Fruit fly (Drosophila melanogaster) whole organism, embryonic: ENCODE results near the gene CG34290.

Experiments used
- Aef1 ChIP-seq: fragments of 200-800 bp; sonication (Bioruptor generic); IDR thresholded peaks from 3 replicates; pipeline ENCODE4 v1.3.6; 2022; ENCODE audit warnings: missing biosample characterization, missing genetic modification characterization
- Blimp-1 ChIP-seq: fragments of 200-800 bp; sonication (Bioruptor generic); optimal IDR thresholded peaks from 3 replicates; lab custom pipeline; 2018; ENCODE audit warnings: missing biosample characterization, missing genetic modification characterization, mild to moderate bottlenecking, moderate library complexity, missing genetic modification reagents
- CG10959 ChIP-seq: fragments of 200-800 bp; sonication (Bioruptor generic); IDR thresholded peaks from 2 replicates; pipeline ENCODE4 v1.3.6; 2022; ENCODE audit warnings: missing biosample characterization, missing genetic modification characterization
- CG11085 ChIP-seq: fragments of 200-800 bp; sonication (Bioruptor generic); IDR thresholded peaks from 2 replicates; pipeline ENCODE4 v1.3.6; 2022; ENCODE audit warnings: missing biosample characterization, missing genetic modification characterization
- CG11504 ChIP-seq: fragments of 200-800 bp; sonication (Bioruptor generic); optimal IDR thresholded peaks from 3 replicates; lab custom pipeline; 2019; ENCODE audit warnings: missing biosample characterization, mild to moderate bottlenecking, missing genetic modification characterization, moderate library complexity
- CG11560 ChIP-seq: fragments of 200-800 bp; sonication (Bioruptor generic); IDR thresholded peaks from 3 replicates; pipeline ENCODE4 v1.3.6; 2022; ENCODE audit warnings: missing biosample characterization, missing genetic modification characterization
- CG12071 ChIP-seq: fragments of 200-800 bp; sonication (Bioruptor generic); optimal IDR thresholded peaks from 3 replicates; lab custom pipeline; 2018; ENCODE audit warnings: missing biosample characterization, mild to moderate bottlenecking, missing genetic modification characterization
- CG12104 ChIP-seq: fragments of 200-800 bp; sonication (Bioruptor generic); optimal IDR thresholded peaks from 3 replicates; lab custom pipeline; 2016; ENCODE audit warnings: missing biosample characterization, missing genetic modification characterization
- CG14014 ChIP-seq: fragments of 200-800 bp; sonication (Bioruptor generic); IDR thresholded peaks from 2 replicates; pipeline ENCODE4 v1.3.6; 2022; ENCODE audit warnings: missing biosample characterization, missing genetic modification characterization
- CG15011 ChIP-seq: fragments of 200-800 bp; sonication (Bioruptor generic); optimal IDR thresholded peaks from 3 replicates; lab custom pipeline; 2018; ENCODE audit warnings: missing biosample characterization, mild to moderate bottlenecking, missing genetic modification characterization
- CG18476 ChIP-seq: fragments of 200-800 bp; sonication (Bioruptor generic); optimal IDR thresholded peaks from 2 replicates; lab custom pipeline; 2016; ENCODE audit warnings: missing biosample characterization, mild to moderate bottlenecking, missing genetic modification characterization
- CG2712 ChIP-seq: fragments of 200-800 bp; optimal IDR thresholded peaks from 3 replicates; lab custom pipeline; 2019; ENCODE audit warnings: missing biosample characterization, mild to moderate bottlenecking, missing genetic modification characterization, moderate library complexity
- CG33557 ChIP-seq: fragments of 200-800 bp; sonication (Bioruptor generic); optimal IDR thresholded peaks from 2 replicates; lab custom pipeline; 2019; ENCODE audit warnings: missing biosample characterization, mild to moderate bottlenecking, missing genetic modification characterization, moderate library complexity
- CG3407 ChIP-seq: fragments of 200-800 bp; sonication (Bioruptor generic); optimal IDR thresholded peaks from 2 replicates; lab custom pipeline; 2018; ENCODE audit warnings: missing biosample characterization, mild to moderate bottlenecking, missing genetic modification characterization
- CG34422 ChIP-seq: fragments of 200-800 bp; sonication (Bioruptor generic); IDR thresholded peaks from 3 replicates; pipeline ENCODE4 v1.3.6; 2022; ENCODE audit warnings: missing biosample characterization, missing genetic modification characterization
- CG3838 ChIP-seq: fragments of 200-800 bp; sonication (Bioruptor generic); optimal IDR thresholded peaks from 3 replicates; lab custom pipeline; 2016; ENCODE audit warnings: missing biosample characterization, missing genetic modification characterization
- CG3847 ChIP-seq: fragments of 200-800 bp; sonication (Bioruptor generic); IDR thresholded peaks from 2 replicates; pipeline ENCODE4 v1.3.6; 2022; ENCODE audit warnings: missing biosample characterization, missing genetic modification characterization
- CG4328 ChIP-seq: fragments of 200-800 bp; sonication (Bioruptor generic); optimal IDR thresholded peaks from 3 replicates; lab custom pipeline; 2017; ENCODE audit warnings: missing biosample characterization, missing genetic modification reagents, missing genetic modification characterization
- CG6254 ChIP-seq: fragments of 200-800 bp; sonication (Bioruptor generic); optimal IDR thresholded peaks from 3 replicates; lab custom pipeline; 2017; ENCODE audit warnings: mild to moderate bottlenecking, missing biosample characterization, missing genetic modification reagents, missing genetic modification characterization
- CG6683 ChIP-seq: fragments of 200-800 bp; sonication (Bioruptor generic); optimal IDR thresholded peaks from 2 replicates; lab custom pipeline; 2017; ENCODE audit warnings: missing biosample characterization, mild to moderate bottlenecking, missing genetic modification characterization, missing genetic modification reagents
- CG9797 ChIP-seq: fragments of 200-800 bp; sonication (Bioruptor generic); optimal IDR thresholded peaks from 3 replicates; lab custom pipeline; 2018; ENCODE audit warnings: missing biosample characterization, mild to moderate bottlenecking, missing genetic modification characterization
- CG9876 ChIP-seq: fragments of 200-800 bp; sonication (Bioruptor generic); optimal IDR thresholded peaks from 2 replicates; lab custom pipeline; 2016; ENCODE audit warnings: missing biosample characterization, missing genetic modification characterization
- CHES-1-like ChIP-seq: fragments of 200-800 bp; sonication (Bioruptor generic); optimal IDR thresholded peaks from 2 replicates; lab custom pipeline; 2016; ENCODE audit warnings: missing biosample characterization, missing genetic modification characterization
- CrebB ChIP-seq: fragments of 200-800 bp; sonication (Bioruptor generic); optimal IDR thresholded peaks from 3 replicates; lab custom pipeline; 2018; ENCODE audit warnings: missing biosample characterization, mild to moderate bottlenecking, missing genetic modification characterization
- D19A ChIP-seq: fragments of 200-800 bp; optimal IDR thresholded peaks from 3 replicates; lab custom pipeline; 2019; ENCODE audit warnings: missing biosample characterization, mild to moderate bottlenecking, missing genetic modification characterization, moderate library complexity
- D19B ChIP-seq: fragments of 200-800 bp; sonication (Bioruptor generic); optimal IDR thresholded peaks from 2 replicates; lab custom pipeline; 2017; ENCODE audit warnings: missing biosample characterization, mild to moderate bottlenecking, missing genetic modification characterization
- Doc2 ChIP-seq: fragments of 200-800 bp; sonication (Bioruptor generic); IDR thresholded peaks from 2 replicates; pipeline ENCODE4 v1.3.6; 2022; ENCODE audit warnings: missing biosample characterization, missing genetic modification characterization
- Ets97D ChIP-seq: fragments of 200-800 bp; sonication (Bioruptor generic); optimal IDR thresholded peaks from 3 replicates; lab custom pipeline; 2016; ENCODE audit warnings: missing biosample characterization, missing genetic modification characterization
- Gsc ChIP-seq: fragments of 200-800 bp; sonication (Bioruptor generic); IDR thresholded peaks from 2 replicates; pipeline ENCODE4 v1.3.6; 2022; ENCODE audit warnings: missing biosample characterization, missing genetic modification characterization
- H2.0 ChIP-seq: fragments of 200-800 bp; sonication (Bioruptor generic); IDR thresholded peaks from 2 replicates; pipeline ENCODE4 v1.3.6; 2022; ENCODE audit warnings: missing biosample characterization, missing genetic modification characterization
- Hr3 ChIP-seq: fragments of 200-800 bp; sonication (Bioruptor generic); optimal IDR thresholded peaks from 3 replicates; lab custom pipeline; 2016; ENCODE audit warnings: missing biosample characterization, missing genetic modification characterization
- Sry-δ ChIP-seq: fragments of 200-800 bp; sonication (Bioruptor generic); optimal IDR thresholded peaks from 2 replicates; lab custom pipeline; 2016; ENCODE audit warnings: missing biosample characterization, missing genetic modification characterization
- Taf1 ChIP-seq: fragments of 200-800 bp; sonication (Bioruptor generic); IDR thresholded peaks from 2 replicates; pipeline ENCODE4 v1.3.6; 2022; ENCODE audit warnings: missing biosample characterization, missing genetic modification characterization
- Xrp1 ChIP-seq: fragments of 200-800 bp; sonication (Bioruptor generic); IDR thresholded peaks from 2 replicates; pipeline ENCODE4 v1.3.6; 2022; ENCODE audit warnings: missing biosample characterization, missing genetic modification characterization
- ara ChIP-seq: fragments of 200-800 bp; sonication (Bioruptor generic); IDR thresholded peaks from 2 replicates; pipeline ENCODE4 v1.3.6; 2022; ENCODE audit warnings: missing biosample characterization, missing genetic modification characterization
- bowl ChIP-seq: fragments of 200-800 bp; sonication (Bioruptor generic); IDR thresholded peaks from 2 replicates; pipeline ENCODE4 v1.3.6; 2022; ENCODE audit warnings: missing biosample characterization, missing genetic modification characterization
- chif ChIP-seq, 2 experiments: fragments of 200-800 bp; sonication (Bioruptor generic); optimal IDR thresholded peaks; 3 replicates each; lab custom pipeline; 2016; ENCODE audit warnings: missing biosample characterization in 2 of 2, missing genetic modification characterization in 2 of 2
- fru ChIP-seq: fragments of >200 bp; optimal IDR thresholded peaks from 2 replicates; lab custom pipeline; 2017
- knrl ChIP-seq: fragments of 200-800 bp; sonication (Bioruptor generic); IDR thresholded peaks from 3 replicates; pipeline ENCODE4 v1.3.6; 2022; ENCODE audit warnings: missing biosample characterization, missing genetic modification characterization; ENCODE audit not compliant: partially characterized antibody
- lab ChIP-seq: fragments of 200-800 bp; sonication (Bioruptor generic); optimal IDR thresholded peaks from 3 replicates; lab custom pipeline; 2017; ENCODE audit warnings: missing biosample characterization, missing genetic modification characterization, mild to moderate bottlenecking, moderate library complexity, missing genetic modification reagents
- luna ChIP-seq: fragments of 200-800 bp; sonication (Bioruptor generic); optimal IDR thresholded peaks from 2 replicates; lab custom pipeline; 2016; ENCODE audit warnings: missing biosample characterization, missing genetic modification characterization
- mam ChIP-seq: fragments of 200-800 bp; sonication (Bioruptor generic); optimal IDR thresholded peaks from 3 replicates; lab custom pipeline; 2016; ENCODE audit warnings: missing biosample characterization, missing genetic modification characterization
- pros ChIP-seq: fragments of 200-800 bp; sonication (Bioruptor generic); optimal IDR thresholded peaks from 3 replicates; lab custom pipeline; 2019; ENCODE audit warnings: missing biosample characterization, mild to moderate bottlenecking, missing genetic modification characterization, moderate library complexity
- sc ChIP-seq, 3 experiments: fragments of >200 bp in 2 of 3; fragments of 200-800 bp in 1 of 3; sonication (Bioruptor generic) in 1 of 3; optimal IDR thresholded peaks; 2 replicates in 2 of 3; 3 replicates in 1 of 3; lab custom pipeline; 2017; ENCODE audit warnings: mild to moderate bottlenecking in 1 of 3, missing biosample characterization in 1 of 3, missing genetic modification characterization in 1 of 3, missing genetic modification reagents in 1 of 3
- sqz ChIP-seq: fragments of 200-800 bp; sonication (Bioruptor generic); optimal IDR thresholded peaks from 3 replicates; lab custom pipeline; 2018; ENCODE audit warnings: missing biosample characterization, mild to moderate bottlenecking, missing genetic modification characterization
- stwl ChIP-seq: fragments of 200-800 bp; sonication (Bioruptor generic); optimal IDR thresholded peaks from 3 replicates; lab custom pipeline; 2018; ENCODE audit warnings: missing biosample characterization, mild to moderate bottlenecking, missing genetic modification characterization, moderate library complexity
- tap ChIP-seq: fragments of 200-800 bp; optimal IDR thresholded peaks from 3 replicates; lab custom pipeline; 2019; ENCODE audit warnings: missing biosample characterization, mild to moderate bottlenecking, missing genetic modification characterization, moderate library complexity
- tio ChIP-seq: fragments of 200-800 bp; sonication (Bioruptor generic); optimal IDR thresholded peaks from 2 replicates; lab custom pipeline; 2017; ENCODE audit warnings: missing biosample characterization, missing genetic modification characterization, inconsistent platforms
- zf30C ChIP-seq: fragments of 200-800 bp; sonication (Bioruptor generic); optimal IDR thresholded peaks from 3 replicates; lab custom pipeline; 2018; ENCODE audit warnings: missing biosample characterization, mild to moderate bottlenecking, missing genetic modification characterization

The CG34290 gene

DNA sequence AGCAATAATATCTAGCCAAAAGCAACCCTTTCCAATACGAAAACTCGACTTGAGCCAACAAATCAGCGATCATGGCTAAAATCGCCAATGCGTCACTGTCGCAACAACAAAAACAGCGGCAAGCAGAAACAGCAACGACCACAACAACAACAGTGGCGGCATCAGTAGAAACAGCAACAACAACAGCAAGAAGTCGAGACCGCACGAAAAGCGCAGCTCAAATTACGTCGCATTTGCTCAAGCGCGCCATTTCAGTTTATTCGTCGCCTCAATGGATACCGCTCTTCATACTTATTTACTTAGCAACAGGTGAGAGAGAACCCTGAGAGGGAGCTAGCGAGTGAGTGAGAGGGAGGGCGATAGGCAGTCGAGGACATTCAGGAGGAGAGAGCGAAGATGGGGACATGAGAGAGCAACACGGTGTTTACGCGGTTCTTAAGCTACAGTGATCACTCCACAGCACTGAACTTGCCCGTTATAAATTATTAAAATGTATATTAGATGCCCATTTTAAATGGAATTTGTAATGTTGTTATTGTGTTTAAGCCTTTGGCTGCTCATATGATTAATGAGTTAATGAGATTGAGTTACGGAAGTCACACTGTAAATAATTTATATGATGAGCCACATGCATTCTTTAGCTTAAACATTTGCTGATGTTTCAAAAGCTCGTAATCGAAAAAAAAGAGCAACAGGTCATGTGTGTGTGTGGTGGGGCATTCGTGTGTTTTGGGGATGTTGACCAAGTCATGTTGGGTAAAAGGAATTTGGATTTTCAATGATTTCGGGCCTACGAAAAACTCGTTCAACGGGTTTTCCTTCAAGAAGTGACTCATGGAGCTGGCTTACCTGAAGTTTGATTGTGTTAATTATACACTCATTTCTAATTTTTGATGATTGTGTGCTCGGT lies 6.2 kb upstream of the CG34290 start (continued):
- TF ChIP-seq CG12104 (GFP tag; lab: Kevin White, UChicago) (peak; percentile 63), sqz (peak; percentile 31), Hr3 (GFP tag; lab: Kevin White, UChicago) (peak; percentile 73), mam (GFP tag; lab: Kevin White, UChicago) (peak; percentile 75), CG6254 (no peak), H2.0 (GFP tag; lab: Robert Waterston, UW) (peak; percentile 87), Gsc (GFP tag; lab: Robert Waterston, UW) (no peak), D19B (GFP tag; lab: Kevin White, UChicago) (peak; percentile 29), Xrp1 (GFP tag; lab: Robert Waterston, UW) (peak; percentile 86), CG15011 (GFP tag; lab: Kevin White, UChicago) (peak; percentile 52), CG3407 (GFP tag; lab: Kevin White, UChicago) (peak; percentile 48), CG2712 (tag; lab: Kevin White, UChicago) (peak; percentile 85), tio (GFP tag; lab: Kevin White, UChicago) (peak; percentile 76), chif (GFP tag; optimal IDR thresholded peaks at IDR 0.05; lab: Kevin White, UChicago) (peak; percentile 30 to 82), sc (optimal IDR thresholded peaks at IDR 0.05; lab: Kevin White, UChicago) (no peak), sc (GFP tag; optimal IDR thresholded peaks at IDR 0.05; lab: Kevin White, UChicago) (peak; percentile 22), luna (GFP tag; lab: Kevin White, UChicago) (no peak), CrebB (tag; lab: Kevin White, UChicago) (peak; percentile 65), knrl (GFP tag; lab: Robert Waterston, UW) (no peak), Taf1 (GFP tag; lab: Robert Waterston, UW) (peak; percentile 82), CG3838 (GFP tag; lab: Kevin White, UChicago) (no peak), CHES-1-like (GFP tag; lab: Kevin White, UChicago) (peak; percentile 44), Doc2 (GFP tag; lab: Robert Waterston, UW) (peak; percentile 30; the same call in 1 of the 2 replicates), ara (peak; percentile 87), pros (GFP tag; lab: Kevin White, UChicago) (no peak), fru (lab: Kevin White, UChicago) (no peak), stwl (tag; lab: Kevin White, UChicago) (peak; percentile 17), CG11085 (GFP tag; lab: Robert Waterston, UW) (peak; percentile 70), lab (GFP tag; lab: Kevin White, UChicago) (peak; percentile 84), CG6683 (GFP tag; lab: Kevin White, UChicago) (no peak), Sry-δ (GFP tag; lab: Kevin White, UChicago) (peak; percentile 11), tap (tag; lab: Kevin White, UChicago) (peak; percentile 73), D19A (peak; percentile 60), CG34422 (GFP tag; lab: Robert Waterston, UW) (peak; percentile 91), CG3847 (peak; percentile 73), CG18476 (GFP tag; lab: Kevin White, UChicago) (peak; percentile 65), CG33557 (GFP tag; lab: Kevin White, UChicago) (peak; percentile 81), Blimp-1 (GFP tag; lab: Kevin White, UChicago) (peak; percentile 64), CG12071 (GFP tag; lab: Kevin White, UChicago) (peak; percentile 72), zf30C (no peak), CG14014 (GFP tag; lab: Robert Waterston, UW) (peak; percentile 89), CG10959 (GFP tag; lab: Robert Waterston, UW) (peak; percentile 83), CG11560 (0 out of 3 replicates have a peak, but pooled peaks have one; percentile 52), Aef1 (GFP tag; lab: Robert Waterston, UW) (peak; percentile 76), CG11504 (tag; lab: Kevin White, UChicago) (peak; percentile 82), CG9797 (no peak), CG9876 (no peak), bowl (GFP tag; lab: Robert Waterston, UW) (peak; percentile 72; the same call in 1 of the 2 replicates), Ets97D (GFP tag; lab: Kevin White, UChicago) (no peak), CG4328 (GFP tag; lab: Kevin White, UChicago) (no peak)
